Fruit fly (Drosophila melanogaster) whole organism, embryonic: ENCODE measurements around the gene Polr3G.
A peak's percentile ranks its signal among the peaks of the same experiment; 100 is the strongest.

Experiments used
- BEAF-32 ChIP-seq: fragments of 200-800 bp; sonication (Bioruptor generic); optimal IDR thresholded peaks from 3 replicates; lab custom pipeline; 2017; ENCODE audit warnings: missing biosample characterization, missing genetic modification characterization, mild to moderate bottlenecking, moderate library complexity, missing genetic modification reagents
- CG10543 ChIP-seq: fragments of 200-800 bp; sonication (Bioruptor generic); optimal IDR thresholded peaks from 3 replicates; lab custom pipeline; 2017; ENCODE audit warnings: missing biosample characterization, mild to moderate bottlenecking, missing genetic modification characterization, moderate library complexity
- CG12299 ChIP-seq: fragments of 200-800 bp; sonication (Bioruptor generic); optimal IDR thresholded peaks from 2 replicates; lab custom pipeline; 2018; ENCODE audit warnings: missing biosample characterization, mild to moderate bottlenecking, missing genetic modification characterization
- CG12659 ChIP-seq: fragments of 200-800 bp; sonication (Bioruptor generic); optimal IDR thresholded peaks from 3 replicates; lab custom pipeline; 2017; ENCODE audit warnings: mild to moderate bottlenecking, missing biosample characterization, missing genetic modification reagents, missing genetic modification characterization
- CG13624 ChIP-seq: fragments of 200-800 bp; sonication (Bioruptor generic); optimal IDR thresholded peaks from 2 replicates; lab custom pipeline; 2016; ENCODE audit warnings: missing biosample characterization, missing genetic modification characterization
- CG13894 ChIP-seq: fragments of 200-800 bp; sonication (Bioruptor generic); optimal IDR thresholded peaks from 3 replicates; lab custom pipeline; 2018; ENCODE audit warnings: missing biosample characterization, mild to moderate bottlenecking, missing genetic modification characterization, moderate library complexity
- CG14050 ChIP-seq: fragments of 200-800 bp; sonication (Bioruptor generic); IDR thresholded peaks from 3 replicates; pipeline ENCODE4 v1.3.6; 2022; ENCODE audit warnings: missing biosample characterization, missing genetic modification characterization
- CG1529 ChIP-seq: fragments of 200-800 bp; sonication (Bioruptor generic); optimal IDR thresholded peaks from 3 replicates; lab custom pipeline; 2018; ENCODE audit warnings: missing biosample characterization, missing genetic modification characterization
- CG18764 ChIP-seq: fragments of 200-800 bp; sonication (Bioruptor generic); optimal IDR thresholded peaks from 3 replicates; lab custom pipeline; 2016; ENCODE audit warnings: missing biosample characterization, missing genetic modification characterization
- CG31224 ChIP-seq: fragments of 200-800 bp; sonication (Bioruptor generic); IDR thresholded peaks from 2 replicates; pipeline ENCODE4 v1.3.6; 2022; ENCODE audit warnings: missing biosample characterization, missing genetic modification characterization
- CG9876 ChIP-seq: fragments of 200-800 bp; sonication (Bioruptor generic); optimal IDR thresholded peaks from 2 replicates; lab custom pipeline; 2016; ENCODE audit warnings: missing biosample characterization, missing genetic modification characterization
- Deaf1 ChIP-seq: fragments of 200-800 bp; optimal IDR thresholded peaks from 3 replicates; lab custom pipeline; 2019; ENCODE audit warnings: missing biosample characterization, mild to moderate bottlenecking, missing genetic modification characterization, moderate library complexity
- H15 ChIP-seq: fragments of 200-800 bp; sonication (Bioruptor generic); IDR thresholded peaks from 3 replicates; pipeline ENCODE4 v1.3.6; 2022; ENCODE audit warnings: missing biosample characterization, missing genetic modification characterization
- Jarid2 ChIP-seq: fragments of 200-800 bp; sonication (Bioruptor generic); optimal IDR thresholded peaks from 3 replicates; lab custom pipeline; 2017; ENCODE audit warnings: mild to moderate bottlenecking, missing biosample characterization, missing genetic modification reagents, missing genetic modification characterization
- MBD-R2 ChIP-seq: fragments of 200-800 bp; sonication (Bioruptor generic); IDR thresholded peaks from 2 replicates; pipeline ENCODE4 v1.3.6; 2022; ENCODE audit warnings: missing biosample characterization, missing genetic modification characterization
- Med ChIP-seq: fragments of 200-800 bp; sonication (Bioruptor generic); peaks from one replicate; lab custom pipeline; 2016; ENCODE audit warnings: missing biosample characterization, missing genetic modification characterization, mild to moderate bottlenecking, inconsistent platforms, moderate library complexity
- Rfx ChIP-seq: fragments of 200-800 bp; sonication (Bioruptor generic); IDR thresholded peaks from 2 replicates; pipeline ENCODE4 v1.3.6; 2022; ENCODE audit warnings: missing biosample characterization, missing genetic modification characterization
- abd-A ChIP-seq: fragments of 200-800 bp; sonication (Bioruptor generic); optimal IDR thresholded peaks from 3 replicates; lab custom pipeline; 2019; ENCODE audit warnings: missing biosample characterization, mild to moderate bottlenecking, missing genetic modification characterization, moderate library complexity
- cg ChIP-seq: fragments of 200-800 bp; sonication (Bioruptor generic); optimal IDR thresholded peaks from 3 replicates; lab custom pipeline; 2019; ENCODE audit warnings: missing biosample characterization, mild to moderate bottlenecking, missing genetic modification characterization, moderate library complexity
- dm ChIP-seq: fragments of 200-800 bp; sonication (Bioruptor generic); optimal IDR thresholded peaks from 3 replicates; lab custom pipeline; 2016; ENCODE audit warnings: missing biosample characterization, missing genetic modification characterization
- ewg ChIP-seq: fragments of 200-800 bp; sonication (Bioruptor generic); optimal IDR thresholded peaks from 3 replicates; lab custom pipeline; 2017; ENCODE audit warnings: mild to moderate bottlenecking, missing biosample characterization, missing genetic modification reagents, missing genetic modification characterization
- grn ChIP-seq: fragments of 200-800 bp; sonication (Bioruptor generic); optimal IDR thresholded peaks from 3 replicates; lab custom pipeline; 2017; ENCODE audit warnings: missing biosample characterization, missing genetic modification characterization
- gsb-n ChIP-seq: fragments of 200-800 bp; sonication (Bioruptor generic); optimal IDR thresholded peaks from 3 replicates; lab custom pipeline; 2018; ENCODE audit warnings: missing biosample characterization, mild to moderate bottlenecking, missing genetic modification characterization
- her ChIP-seq: fragments of 200-800 bp; sonication (Bioruptor generic); optimal IDR thresholded peaks from 2 replicates; lab custom pipeline; 2016; ENCODE audit warnings: missing biosample characterization, missing genetic modification characterization
- ken ChIP-seq: fragments of 200-800 bp; sonication (Bioruptor generic); IDR thresholded peaks from 3 replicates; pipeline ENCODE4 v1.3.6; 2022; ENCODE audit warnings: missing biosample characterization, missing genetic modification characterization
- lilli ChIP-seq: fragments of 200-800 bp; sonication (Bioruptor generic); optimal IDR thresholded peaks from 3 replicates; lab custom pipeline; 2016; ENCODE audit warnings: missing biosample characterization, missing genetic modification characterization
- luna ChIP-seq: fragments of 200-800 bp; sonication (Bioruptor generic); optimal IDR thresholded peaks from 2 replicates; lab custom pipeline; 2016; ENCODE audit warnings: missing biosample characterization, missing genetic modification characterization
- nerfin-1 ChIP-seq: fragments of 200-800 bp; sonication (Bioruptor generic); optimal IDR thresholded peaks from 3 replicates; lab custom pipeline; 2019; ENCODE audit warnings: missing biosample characterization, mild to moderate bottlenecking, missing genetic modification characterization, moderate library complexity
- pros ChIP-seq: fragments of 200-800 bp; sonication (Bioruptor generic); optimal IDR thresholded peaks from 3 replicates; lab custom pipeline; 2019; ENCODE audit warnings: missing biosample characterization, mild to moderate bottlenecking, missing genetic modification characterization, moderate library complexity
- ranshi ChIP-seq: fragments of 200-800 bp; sonication (Bioruptor generic); IDR thresholded peaks from 2 replicates; pipeline ENCODE4 v1.3.6; 2022; ENCODE audit warnings: missing biosample characterization, missing genetic modification characterization
- scrt ChIP-seq: fragments of 200-800 bp; sonication (Bioruptor generic); optimal IDR thresholded peaks from 2 replicates; lab custom pipeline; 2018; ENCODE audit warnings: missing biosample characterization, mild to moderate bottlenecking, missing genetic modification characterization, moderate library complexity
- sens ChIP-seq: fragments of 200-800 bp; sonication (Bioruptor generic); peaks from one replicate; lab custom pipeline; 2016; ENCODE audit warnings: missing biosample characterization, missing genetic modification characterization
- sisA ChIP-seq: fragments of 200-800 bp; sonication (Bioruptor generic); IDR thresholded peaks from 2 replicates; pipeline ENCODE4 v1.3.6; 2022; ENCODE audit warnings: missing biosample characterization, missing genetic modification characterization
- so ChIP-seq: fragments of 200-800 bp; sonication (Bioruptor generic); IDR thresholded peaks from 3 replicates; pipeline ENCODE4 v1.3.6; 2022; ENCODE audit warnings: missing biosample characterization, missing genetic modification characterization

Polr3G gene

DNA sequence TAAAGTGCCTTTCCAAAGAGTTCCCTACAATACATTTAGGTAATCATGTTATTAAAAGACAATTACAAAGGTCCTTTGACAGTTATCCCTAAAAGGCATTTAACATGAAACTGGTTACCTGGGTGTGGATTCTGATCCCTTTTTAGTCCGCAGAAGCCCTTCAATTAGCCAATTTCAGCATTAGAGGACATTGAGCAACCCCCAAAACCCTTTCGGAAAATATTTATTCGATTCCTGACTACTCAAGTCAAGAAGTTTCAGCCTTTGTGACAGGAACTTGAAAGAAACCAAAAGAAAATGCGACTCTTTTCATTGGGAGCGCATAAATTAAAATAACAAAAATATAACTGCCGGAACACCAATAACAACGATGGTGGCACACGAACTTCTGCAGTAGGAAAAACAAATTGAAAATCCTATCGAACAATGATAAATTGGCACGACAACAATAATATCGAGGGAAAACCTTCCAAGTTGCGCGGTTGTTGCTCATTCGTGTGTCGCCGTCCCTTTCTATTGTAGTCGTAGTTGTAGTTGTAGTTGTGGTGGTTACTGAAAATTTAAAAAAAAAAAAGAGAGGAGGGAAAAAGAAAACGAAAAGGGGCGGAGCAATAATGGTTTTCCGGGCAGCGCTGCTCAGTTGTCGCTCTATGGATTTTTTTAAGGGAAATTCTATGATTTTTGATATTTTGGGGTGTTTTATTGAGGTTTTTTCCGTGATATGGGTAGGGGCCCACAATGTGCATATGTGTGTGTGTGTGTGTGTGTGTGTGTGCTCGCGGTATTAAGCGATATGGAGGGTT lies 18.9 kb upstream of the Polr3G start (continued):
- TF ChIP-seq MBD-R2 (GFP tag; lab: Robert Waterston, UW) (no peak), Jarid2 (GFP tag; lab: Kevin White, UChicago) (no peak), CG14050 (GFP tag; lab: Robert Waterston, UW) (no peak), gsb-n (tag; lab: Kevin White, UChicago) (no peak)
- TF ChIP-seq, all 482 proteins: peak for 11

- no peak for TF ChIP-seq CG12659 (GFP tag; lab: Kevin White, UChicago)
- TF ChIP-seq nerfin-1 (tag; lab: Kevin White, UChicago), result no peak
- no peak for TF ChIP-seq H15
- TF ChIP-seq sens, result no peak
- TF ChIP-seq ken (GFP tag; lab: Robert Waterston, UW), result 0 out of 3 replicates have a peak, but pooled peaks have one; percentile 20
- 0 out of 2 replicates have a peak, but pooled peaks have one; percentile 20 for TF ChIP-seq CG31224 (GFP tag; lab: Robert Waterston, UW)
- no peak for TF ChIP-seq her (GFP tag; lab: Kevin White, UChicago)
- no peak for TF ChIP-seq dm (GFP tag; lab: Kevin White, UChicago)
- TF ChIP-seq Rfx (GFP tag; lab: Robert Waterston, UW), result no peak
- no peak for TF ChIP-seq sisA
- peak; percentile 63 for TF ChIP-seq scrt (GFP tag; lab: Kevin White, UChicago)
- no peak for TF ChIP-seq CG12299 (tag; lab: Kevin White, UChicago)
- no peak for TF ChIP-seq so (GFP tag; lab: Robert Waterston, UW)
- TF ChIP-seq BEAF-32 (GFP tag; lab: Kevin White, UChicago), result no peak
- TF ChIP-seq ewg (GFP tag; lab: Kevin White, UChicago), result peak; percentile 31
- TF ChIP-seq luna (GFP tag; lab: Kevin White, UChicago), result no peak
- peak; percentile 50 for TF ChIP-seq CG13894
- peak; percentile 80 for TF ChIP-seq Deaf1 (tag; lab: Kevin White, UChicago)
- TF ChIP-seq CG13624 (GFP tag; lab: Kevin White, UChicago), result no peak
- TF ChIP-seq, all 482 proteins: peak for 6
These were observed 17.6 kb upstream of the Polr3G start for dm6 chr3L:17444569-17444968.

- TF ChIP-seq cg (GFP tag; lab: Kevin White, UChicago), result peak; percentile 37
- peak; percentile 9 for TF ChIP-seq CG10543 (GFP tag; lab: Kevin White, UChicago)
- no peak for TF ChIP-seq CG18764 (GFP tag; lab: Kevin White, UChicago)
- TF ChIP-seq CG1529 (GFP tag; lab: Kevin White, UChicago), result no peak
- no peak for TF ChIP-seq lilli (GFP tag; lab: Kevin White, UChicago)
- no peak for TF ChIP-seq CG9876 (GFP tag; lab: Kevin White, UChicago)
- peak; percentile 16 for TF ChIP-seq Med (GFP tag; lab: Kevin White, UChicago)
- peak; percentile 23 for TF ChIP-seq sens
- TF ChIP-seq abd-A (tag; lab: Kevin White, UChicago), result peak; percentile 86
- no peak for TF ChIP-seq grn (GFP tag; lab: Kevin White, UChicago)
- peak; percentile 16 for TF ChIP-seq CG13894
- TF ChIP-seq pros (GFP tag; lab: Kevin White, UChicago), result peak; percentile 52
- 0 out of 2 replicates have a peak, but pooled peaks have one; percentile 10 for TF ChIP-seq ranshi (GFP tag; lab: Robert Waterston, UW)
These were observed 14.7 kb upstream of the Polr3G start for dm6 chr3L:17441602-17442001.
